Fruit fly (Drosophila melanogaster) whole organism, prepupa: ENCODE measurements around the gene Spn28Da.

Experiments
- Blimp-1 ChIP-seq: fragments of 200-800 bp; sonication (Bioruptor generic); optimal IDR thresholded peaks from 3 replicates; lab custom pipeline; 2017; ENCODE audit warnings: missing biosample characterization, missing genetic modification characterization, mild to moderate bottlenecking, moderate library complexity, missing genetic modification reagents
- CG10631 ChIP-seq: fragments of 200-800 bp; sonication (Bioruptor generic); optimal IDR thresholded peaks from 2 replicates; lab custom pipeline; 2016; ENCODE audit warnings: missing biosample characterization, missing genetic modification characterization
- CG10669 ChIP-seq: fragments of 200-800 bp; sonication (Bioruptor generic); optimal IDR thresholded peaks from 3 replicates; lab custom pipeline; 2018; ENCODE audit warnings: missing biosample characterization, mild to moderate bottlenecking, missing genetic modification characterization, moderate library complexity
- CG11294 ChIP-seq: fragments of 200-800 bp; sonication (Bioruptor generic); IDR thresholded peaks from 2 replicates; pipeline ENCODE4 v1.3.6; 2022; ENCODE audit warnings: missing biosample characterization, missing genetic modification characterization
- CG11762 ChIP-seq: fragments of 200-800 bp; sonication (Bioruptor generic); optimal IDR thresholded peaks from 3 replicates; lab custom pipeline; 2016; ENCODE audit warnings: missing biosample characterization, missing genetic modification characterization; ENCODE audit not compliant: insufficient read depth
- CG11902 ChIP-seq: fragments of 200-800 bp; sonication (Bioruptor generic); optimal IDR thresholded peaks from 3 replicates; lab custom pipeline; 2016; ENCODE audit warnings: missing biosample characterization, missing genetic modification characterization
- CG1621 ChIP-seq: fragments of 200-800 bp; sonication (Bioruptor generic); optimal IDR thresholded peaks from 3 replicates; lab custom pipeline; 2018; ENCODE audit warnings: missing biosample characterization, mild to moderate bottlenecking, missing genetic modification characterization
- CG16779 ChIP-seq: fragments of 200-800 bp; sonication (Bioruptor generic); optimal IDR thresholded peaks from 3 replicates; lab custom pipeline; 2017; ENCODE audit warnings: missing biosample characterization, mild to moderate bottlenecking, missing genetic modification characterization
- CG31627 ChIP-seq: fragments of 200-800 bp; sonication (Bioruptor generic); optimal IDR thresholded peaks from 3 replicates; lab custom pipeline; 2016; ENCODE audit warnings: missing biosample characterization, missing genetic modification characterization
- CG32006 ChIP-seq: fragments of 200-800 bp; sonication (Bioruptor generic); optimal IDR thresholded peaks from 3 replicates; lab custom pipeline; 2017; ENCODE audit warnings: missing biosample characterization, mild to moderate bottlenecking, missing genetic modification characterization
- CG34406 ChIP-seq: fragments of 200-800 bp; sonication (Bioruptor generic); optimal IDR thresholded peaks from 3 replicates; lab custom pipeline; 2016; ENCODE audit warnings: missing biosample characterization, missing genetic modification characterization
- CG6163 ChIP-seq: fragments of 200-800 bp; sonication (Bioruptor generic); IDR thresholded peaks from 3 replicates; pipeline ENCODE4 v1.3.6; 2022; ENCODE audit warnings: missing biosample characterization, missing genetic modification characterization
- CG6792 ChIP-seq: fragments of 200-800 bp; sonication (Bioruptor generic); optimal IDR thresholded peaks from 3 replicates; lab custom pipeline; 2016; ENCODE audit warnings: missing biosample characterization, missing genetic modification characterization
- CG6854 ChIP-seq: fragments of 200-800 bp; sonication (Bioruptor generic); optimal IDR thresholded peaks from 2 replicates; lab custom pipeline; 2017; ENCODE audit warnings: missing biosample characterization, mild to moderate bottlenecking, missing genetic modification characterization
- CG8119 ChIP-seq: fragments of 200-800 bp; sonication (Bioruptor generic); IDR thresholded peaks from 3 replicates; pipeline ENCODE4 v1.3.6; 2022; ENCODE audit warnings: missing biosample characterization, missing genetic modification characterization
- CG8319 ChIP-seq: fragments of 200-800 bp; sonication (Bioruptor generic); optimal IDR thresholded peaks from 3 replicates; lab custom pipeline; 2016; ENCODE audit warnings: missing biosample characterization, missing genetic modification characterization
- CG8632 ChIP-seq: fragments of 200-800 bp; sonication (Bioruptor generic); optimal IDR thresholded peaks from 3 replicates; lab custom pipeline; 2016; ENCODE audit warnings: missing biosample characterization, missing genetic modification characterization
- CG9139 ChIP-seq: fragments of 200-800 bp; sonication (Bioruptor generic); optimal IDR thresholded peaks from 3 replicates; lab custom pipeline; 2017; ENCODE audit warnings: missing biosample characterization, mild to moderate bottlenecking, missing genetic modification characterization
- Eip75B ChIP-seq: fragments of 200-800 bp; sonication (Bioruptor generic); optimal IDR thresholded peaks from 3 replicates; lab custom pipeline; 2016; ENCODE audit warnings: missing biosample characterization, missing genetic modification characterization
- Eip78C ChIP-seq: fragments of 200-800 bp; sonication (Bioruptor generic); peaks from one replicate; lab custom pipeline; 2016; ENCODE audit warnings: missing biosample characterization, missing genetic modification characterization
- Eip93F ChIP-seq: fragments of 200-800 bp; sonication (Bioruptor generic); optimal IDR thresholded peaks from 2 replicates; lab custom pipeline; 2016; ENCODE audit warnings: missing biosample characterization, mild to moderate bottlenecking, missing genetic modification characterization
- Ets21C ChIP-seq: fragments of 200-800 bp; sonication (Bioruptor generic); optimal IDR thresholded peaks from 3 replicates; lab custom pipeline; 2016; ENCODE audit warnings: missing biosample characterization, missing genetic modification characterization
- Ets96B ChIP-seq: fragments of 200-800 bp; optimal IDR thresholded peaks from 2 replicates; lab custom pipeline; 2019; ENCODE audit warnings: missing biosample characterization, mild to moderate bottlenecking, missing genetic modification characterization, moderate library complexity
- Gug ChIP-seq: fragments of 200-800 bp; sonication (Bioruptor generic); IDR thresholded peaks from 2 replicates; pipeline ENCODE4 v1.3.6; 2022; ENCODE audit warnings: missing biosample characterization, missing genetic modification characterization
- Hr38 ChIP-seq: sonication (Bioruptor generic); optimal IDR thresholded peaks from 2 replicates; lab custom pipeline; 2016; ENCODE audit warnings: missing biosample characterization, missing genetic modification characterization
- Hr39 ChIP-seq: fragments of 200-800 bp; sonication (Bioruptor generic); optimal IDR thresholded peaks from 2 replicates; lab custom pipeline; 2016; ENCODE audit warnings: missing biosample characterization, missing genetic modification characterization
- Hr4 ChIP-seq: fragments of 200-800 bp; sonication (Bioruptor generic); optimal IDR thresholded peaks from 3 replicates; lab custom pipeline; 2016; ENCODE audit warnings: missing biosample characterization, missing genetic modification characterization
- Lpt ChIP-seq: fragments of 200-800 bp; sonication (Bioruptor generic); optimal IDR thresholded peaks from 3 replicates; lab custom pipeline; 2016; ENCODE audit warnings: missing biosample characterization, missing genetic modification characterization
- Met ChIP-seq: fragments of 200-800 bp; sonication (Bioruptor generic); optimal IDR thresholded peaks from 3 replicates; lab custom pipeline; 2016; ENCODE audit warnings: missing biosample characterization, missing genetic modification characterization
- OdsH ChIP-seq: fragments of 200-800 bp; sonication (Bioruptor generic); optimal IDR thresholded peaks from 3 replicates; lab custom pipeline; 2016; ENCODE audit warnings: missing biosample characterization, missing genetic modification characterization
- Smox ChIP-seq: fragments of 200-800 bp; sonication (Bioruptor generic); optimal IDR thresholded peaks from 3 replicates; lab custom pipeline; 2016; ENCODE audit warnings: missing biosample characterization, missing genetic modification characterization
- Sox102F ChIP-seq: fragments of 200-800 bp; sonication (Bioruptor generic); optimal IDR thresholded peaks from 2 replicates; lab custom pipeline; 2016; ENCODE audit warnings: missing biosample characterization, mild to moderate bottlenecking, missing genetic modification characterization
- Sox14 ChIP-seq: fragments of 200-800 bp; sonication (Bioruptor generic); optimal IDR thresholded peaks from 3 replicates; lab custom pipeline; 2016; ENCODE audit warnings: missing biosample characterization, missing genetic modification characterization
- Sox15 ChIP-seq: fragments of 200-800 bp; sonication (Bioruptor generic); optimal IDR thresholded peaks from 3 replicates; lab custom pipeline; 2016; ENCODE audit warnings: missing biosample characterization, missing genetic modification characterization
- achi ChIP-seq: fragments of 200-800 bp; sonication (Bioruptor generic); optimal IDR thresholded peaks from 3 replicates; lab custom pipeline; 2016; ENCODE audit warnings: missing biosample characterization, missing genetic modification characterization
- acj6 ChIP-seq: fragments of 200-800 bp; sonication (Bioruptor generic); optimal IDR thresholded peaks from 3 replicates; lab custom pipeline; 2016; ENCODE audit warnings: missing biosample characterization, missing genetic modification characterization
- dac ChIP-seq: fragments of 200-800 bp; sonication (Bioruptor generic); optimal IDR thresholded peaks from 2 replicates; lab custom pipeline; 2017; ENCODE audit warnings: missing biosample characterization, mild to moderate bottlenecking, missing genetic modification characterization
- dsx ChIP-seq: fragments of 200-800 bp; optimal IDR thresholded peaks from 3 replicates; lab custom pipeline; 2019; ENCODE audit warnings: missing biosample characterization, mild to moderate bottlenecking, missing genetic modification characterization, moderate library complexity; ENCODE audit not compliant: poor library complexity, severe bottlenecking
- eg ChIP-seq: fragments of 200-800 bp; sonication (Bioruptor generic); IDR thresholded peaks from 3 replicates; pipeline ENCODE4 v1.3.6; 2022; ENCODE audit warnings: missing biosample characterization, missing genetic modification characterization
- fd85E ChIP-seq: fragments of 200-800 bp; sonication (Bioruptor generic); optimal IDR thresholded peaks from 3 replicates; lab custom pipeline; 2016; ENCODE audit warnings: missing biosample characterization, missing genetic modification characterization
- fkh ChIP-seq: fragments of 200-800 bp; sonication (Bioruptor generic); optimal IDR thresholded peaks from 3 replicates; lab custom pipeline; 2017; ENCODE audit warnings: missing biosample characterization, mild to moderate bottlenecking, missing genetic modification characterization, moderate library complexity
- net ChIP-seq: fragments of 200-800 bp; sonication (Bioruptor generic); optimal IDR thresholded peaks from 3 replicates; lab custom pipeline; 2016; ENCODE audit warnings: missing biosample characterization, missing genetic modification characterization
- pdm3 ChIP-seq: fragments of 200-800 bp; sonication (Bioruptor generic); optimal IDR thresholded peaks from 3 replicates; lab custom pipeline; 2016; ENCODE audit warnings: missing biosample characterization, missing genetic modification characterization
- salr ChIP-seq, 2 experiments: fragments of 200-800 bp; sonication (Bioruptor generic); optimal IDR thresholded peaks; 3 replicates each; lab custom pipeline; 2016 to 2018; ENCODE audit warnings: missing biosample characterization in 2 of 2, missing genetic modification characterization in 2 of 2, mild to moderate bottlenecking in 1 of 2
- spab ChIP-seq: fragments of 200-800 bp; sonication (Bioruptor generic); optimal IDR thresholded peaks from 2 replicates; lab custom pipeline; 2017; ENCODE audit warnings: missing biosample characterization, mild to moderate bottlenecking, missing genetic modification characterization, missing genetic modification reagents
- ss ChIP-seq, 2 experiments: fragments of 200-800 bp; sonication (Bioruptor generic); optimal IDR thresholded peaks; 2 replicates in 1 of 2; 3 replicates in 1 of 2; lab custom pipeline; 2017 to 2018; ENCODE audit warnings: mild to moderate bottlenecking in 2 of 2, missing biosample characterization in 2 of 2, missing genetic modification characterization in 2 of 2, moderate library complexity in 1 of 2
- svp ChIP-seq: fragments of 200-800 bp; sonication (Bioruptor generic); peaks from one replicate; lab custom pipeline; 2016; ENCODE audit warnings: missing biosample characterization, missing genetic modification characterization
- topi ChIP-seq: fragments of 200-800 bp; sonication (Bioruptor generic); optimal IDR thresholded peaks from 3 replicates; lab custom pipeline; 2016; ENCODE audit warnings: missing biosample characterization, missing genetic modification characterization

Gene Spn28Da

dm6 chr2L:7898581-7898980 lies 9.7 kb upstream of the Spn28Da start (continued):
- TF ChIP-seq CG11902 (peak; percentile 51), achi (GFP tag; lab: Kevin White, UChicago) (peak; percentile 76), OdsH (GFP tag; lab: Kevin White, UChicago) (peak; percentile 70), fkh (GFP tag; lab: Kevin White, UChicago) (no peak), CG10631 (GFP tag; lab: Kevin White, UChicago) (peak; percentile 73), CG31627 (GFP tag; lab: Kevin White, UChicago) (peak; percentile 36), Lpt (GFP tag; lab: Kevin White, UChicago) (peak; percentile 66), Hr38 (GFP tag; lab: Kevin White, UChicago) (no peak), Sox102F (GFP tag; lab: Kevin White, UChicago) (peak; percentile 55), acj6 (peak; percentile 74), CG16779 (tag; lab: Kevin White, UChicago) (no peak), CG1621 (peak; percentile 88), net (GFP tag; lab: Kevin White, UChicago) (peak; percentile 70), svp (GFP tag; lab: Kevin White, UChicago) (no peak), CG10669 (peak; percentile 80), Sox15 (GFP tag; lab: Kevin White, UChicago) (peak; percentile 43), Blimp-1 (GFP tag; lab: Kevin White, UChicago) (peak; percentile 7)

DNA sequence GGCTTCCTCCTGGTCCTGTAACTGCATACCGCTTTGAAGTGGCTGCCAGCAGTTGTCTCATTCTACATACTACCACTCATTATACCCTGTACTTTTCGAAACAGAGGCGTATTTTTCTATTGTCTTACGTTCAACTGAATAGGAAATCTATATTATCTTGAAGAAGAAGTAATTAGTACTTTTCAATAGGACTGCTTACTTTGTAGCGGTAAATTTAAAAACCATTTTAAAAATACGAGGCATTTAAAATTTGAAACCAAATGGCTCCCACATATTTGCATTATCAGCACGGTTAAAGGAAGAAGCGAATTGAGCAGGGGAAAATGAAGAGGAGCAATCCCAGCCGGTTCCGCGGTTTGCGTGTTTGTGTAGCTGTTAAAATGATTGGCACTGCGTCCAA lies 8.3 kb upstream of the Spn28Da start:
- TF ChIP-seq CG32006 (GFP tag; lab: Kevin White, UChicago) (peak; percentile 67), CG8319 (GFP tag; lab: Kevin White, UChicago) (peak; percentile 1), svp (GFP tag; lab: Kevin White, UChicago) (peak; percentile 81), Blimp-1 (GFP tag; lab: Kevin White, UChicago) (no peak), Ets96B (tag; lab: Kevin White, UChicago) (peak; percentile 80), Ets21C (GFP tag; lab: Kevin White, UChicago) (peak; percentile 40), Smox (peak; percentile 63), achi (GFP tag; lab: Kevin White, UChicago) (peak; percentile 56), CG10669 (peak; percentile 63), CG11762 (GFP tag; lab: Kevin White, UChicago) (no peak), eg (GFP tag; lab: Robert Waterston, UW) (no peak), topi (GFP tag; lab: Kevin White, UChicago) (peak; percentile 67), Eip78C (GFP tag; lab: Kevin White, UChicago) (peak; percentile 87), net (GFP tag; lab: Kevin White, UChicago) (no peak), pdm3 (peak; percentile 60), Eip93F (GFP tag; lab: Kevin White, UChicago) (no peak), CG9139 (no peak), CG16779 (tag; lab: Kevin White, UChicago) (no peak), Sox102F (GFP tag; lab: Kevin White, UChicago) (peak; percentile 58), Hr39 (GFP tag; lab: Kevin White, UChicago) (peak; percentile 55), Gug (GFP tag; lab: Robert Waterston, UW) (0 out of 2 replicates have a peak, but pooled peaks have one; percentile 28), CG34406 (GFP tag; lab: Kevin White, UChicago) (peak; percentile 34), CG10631 (GFP tag; lab: Kevin White, UChicago) (peak; percentile 69), fkh (GFP tag; lab: Kevin White, UChicago) (no peak), dsx (GFP tag; lab: Kevin White, UChicago) (peak; percentile 56), CG8632 (GFP tag; lab: Kevin White, UChicago) (peak; percentile 43), spab (GFP tag; lab: Kevin White, UChicago) (peak; percentile 55), Met (GFP tag; lab: Kevin White, UChicago) (peak; percentile 69), CG8119 (GFP tag; lab: Robert Waterston, UW) (peak; percentile 52; the same call in 2 of the 3 replicates), CG6854 (no peak), Hr4 (peak; percentile 20), Eip75B (GFP tag; lab: Kevin White, UChicago) (peak; percentile 62), Hr38 (GFP tag; lab: Kevin White, UChicago) (no peak), CG11294 (GFP tag; lab: Robert Waterston, UW) (no peak), fd85E (no peak), Sox14 (GFP tag; lab: Kevin White, UChicago) (peak; percentile 74), dac (GFP tag; lab: Kevin White, UChicago) (no peak), Sox15 (GFP tag; lab: Kevin White, UChicago) (peak; percentile 20), CG1621 (peak; percentile 26), CG6792 (GFP tag; lab: Kevin White, UChicago) (peak; percentile 41), ss (GFP tag; optimal IDR thresholded peaks at IDR 0.05; lab: Kevin White, UChicago) (peak in 1 of 2 experiments; percentile 68), Lpt (GFP tag; lab: Kevin White, UChicago) (no peak), CG6163 (GFP tag; lab: Robert Waterston, UW) (peak; percentile 69), salr (GFP tag; optimal IDR thresholded peaks at IDR 0.05; lab: Kevin White, UChicago) (peak in 1 of 2 experiments; percentile 53)
